Fruit fly (Drosophila melanogaster) ovary, adult (tissue): ENCODE results near the gene Tsp97E.

Experiments used
- CG17801 ChIP-seq: fragments of 200-800 bp; optimal IDR thresholded peaks from 2 replicates; lab custom pipeline; 2019; ENCODE audit warnings: missing biosample characterization, mild to moderate bottlenecking, missing genetic modification characterization, moderate library complexity; ENCODE audit not compliant: partially characterized antibody

The Tsp97E gene

DNA sequence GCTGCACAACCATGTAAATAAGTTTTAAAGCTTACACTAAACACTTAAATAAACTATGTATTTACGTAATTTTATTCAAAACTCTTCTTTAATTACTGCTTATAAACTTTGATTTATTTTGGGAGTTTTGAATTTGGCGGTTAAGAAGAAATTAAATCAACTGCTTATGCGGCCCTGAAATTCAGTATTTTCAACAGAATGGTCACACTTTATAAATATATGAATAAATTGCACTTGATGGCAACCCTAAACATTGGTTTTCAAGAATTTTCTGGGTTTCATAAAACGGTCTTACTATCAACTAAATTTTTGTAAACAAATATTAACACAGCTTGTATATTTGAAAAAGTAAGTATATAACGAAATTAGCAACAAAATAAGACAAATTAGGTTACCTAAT, 19.4 kb downstream of the Tsp97E start, which contains the start of gene CG14252:
Gene CG14252 (plus strand): TSS at position 302 of the 400 bp plus-strand sequence.
- no peak for TF ChIP-seq CG17801

DNA sequence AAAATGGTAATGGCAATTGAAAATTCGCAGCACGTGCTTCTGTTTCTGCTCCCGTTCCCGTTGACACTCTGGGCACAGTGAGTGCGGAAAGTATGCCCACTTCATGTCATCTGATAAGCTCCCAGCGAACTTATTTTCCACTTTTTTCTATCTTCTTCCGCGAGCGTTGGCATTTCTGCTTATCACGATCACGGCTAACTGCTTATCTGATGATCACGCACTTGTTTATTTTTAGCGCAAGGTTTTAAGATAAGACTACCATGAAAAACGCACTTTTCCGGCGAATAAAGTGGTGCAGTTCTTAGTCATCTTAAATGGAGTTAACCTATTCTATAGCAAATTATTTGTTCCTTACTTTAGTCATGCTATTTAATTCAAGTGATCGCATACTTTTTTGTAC, 27.2 kb downstream of the Tsp97E start:
- TF ChIP-seq CG17801, result peak; percentile 1

DNA sequence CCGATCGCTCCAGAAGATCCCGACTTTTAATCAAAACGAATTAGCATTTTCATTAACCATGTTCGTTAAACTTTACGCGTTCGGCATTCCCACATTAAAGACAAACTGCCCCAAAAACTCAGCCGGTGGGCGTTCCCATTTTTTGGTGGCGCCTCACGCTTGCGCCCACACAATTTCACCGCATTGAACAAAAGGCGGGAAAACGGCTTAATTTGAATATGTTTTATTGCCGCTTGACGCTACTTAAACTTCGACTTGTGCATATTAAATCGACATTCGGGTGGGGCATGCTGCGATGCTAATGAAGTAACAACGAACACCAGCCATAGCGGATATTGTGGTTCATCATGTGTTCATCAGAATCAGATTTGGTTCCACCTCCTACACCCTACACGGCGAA, 28.1 kb downstream of the Tsp97E start:
- no peak for TF ChIP-seq CG17801

DNA sequence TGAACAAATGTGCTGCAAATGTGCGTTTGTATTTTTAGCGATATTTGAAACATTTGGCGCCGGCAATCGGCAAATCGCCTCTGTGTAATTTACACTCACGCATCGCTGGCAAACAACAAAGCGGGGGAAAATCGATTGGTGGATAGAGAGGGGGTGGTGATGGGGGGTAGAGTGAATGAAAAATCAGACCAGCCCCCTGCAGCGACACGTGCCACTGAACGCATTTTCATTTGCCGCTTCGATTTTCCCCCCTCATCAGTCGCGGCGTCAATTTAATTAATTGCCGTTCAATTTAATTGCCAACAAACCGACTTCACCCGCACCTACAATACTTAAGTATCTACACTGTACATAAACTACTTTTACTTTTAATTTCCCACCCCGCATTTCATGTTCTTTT, 29.2 kb downstream of the Tsp97E start:
- TF ChIP-seq CG17801, result no peak

DNA sequence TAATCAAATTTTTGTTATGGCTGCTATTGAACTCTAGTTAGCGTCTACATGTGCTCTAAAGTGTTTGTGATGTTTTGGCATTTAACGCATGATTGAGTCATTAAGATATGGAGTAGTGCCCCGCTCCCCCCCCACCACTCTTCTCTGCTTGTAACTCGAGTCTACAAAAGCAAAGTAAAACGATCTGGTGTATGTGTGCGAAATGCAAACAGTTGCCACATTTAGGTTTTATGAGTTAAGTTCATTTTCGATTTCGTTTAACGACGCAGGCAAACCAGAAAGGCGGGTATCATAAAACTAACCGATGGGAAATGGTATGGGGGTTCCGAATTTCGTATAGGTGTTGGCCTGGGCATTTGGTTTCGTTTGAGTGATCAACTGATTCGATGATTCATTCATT, 30.1 kb downstream of the Tsp97E start:
- TF ChIP-seq CG17801, result no peak

DNA sequence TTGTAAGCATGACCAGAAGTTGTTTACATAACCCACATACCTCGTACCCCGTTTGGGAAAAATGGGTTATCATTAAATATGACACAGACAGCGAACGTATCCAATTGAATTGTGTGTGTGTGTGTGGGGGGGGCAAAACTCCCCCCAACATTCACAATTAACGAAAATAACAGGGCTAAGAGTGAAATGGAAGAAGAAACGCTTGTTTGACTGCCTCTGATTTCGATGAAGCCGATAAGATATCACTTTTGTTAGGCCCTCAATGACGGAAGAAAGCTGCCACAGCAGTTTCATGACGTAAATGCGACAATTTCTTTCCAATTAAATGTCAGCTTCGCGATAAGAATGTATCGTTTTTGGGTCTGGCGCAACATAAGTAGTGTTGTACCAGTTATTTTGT, 30.7 kb downstream of the Tsp97E start:
- TF ChIP-seq CG17801, result no peak

DNA sequence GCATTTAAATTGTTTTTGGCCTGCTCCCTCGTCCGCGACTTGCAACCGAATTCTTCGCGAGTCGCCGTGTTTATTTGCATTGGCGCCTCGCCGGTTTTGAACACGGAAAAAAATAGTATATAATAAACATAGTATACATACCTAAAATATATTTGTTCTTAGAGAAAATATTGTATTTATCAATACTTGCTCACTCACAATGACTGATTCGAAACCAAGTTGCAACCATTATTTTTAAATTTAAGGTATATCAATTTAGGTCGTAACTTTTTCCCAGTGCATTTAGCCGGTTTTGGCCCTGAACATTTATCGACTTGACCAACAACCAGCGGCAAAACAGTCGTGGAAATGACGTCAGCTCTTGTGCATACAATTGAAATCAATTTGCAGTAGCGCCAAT, 36.2 kb downstream of the Tsp97E start:
- peak; percentile 48 for TF ChIP-seq CG17801

DNA sequence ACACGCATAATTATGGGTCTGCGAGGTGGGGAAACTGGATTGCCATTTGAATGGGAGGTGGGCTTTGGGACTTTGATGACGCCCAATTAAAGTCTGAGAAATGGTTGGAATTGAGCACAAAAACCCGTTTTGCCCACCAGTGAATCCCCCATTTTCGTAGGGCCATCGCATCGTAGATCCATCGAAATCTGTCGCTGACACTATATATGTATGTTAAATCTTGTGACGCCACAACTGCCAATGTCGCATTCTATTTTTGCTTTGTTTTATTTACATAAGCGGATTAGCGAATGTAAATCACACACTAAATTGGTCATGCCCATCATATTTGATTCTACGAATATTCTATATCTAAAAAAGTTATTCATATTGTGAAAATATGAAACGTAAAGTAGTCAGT, 38.1 kb downstream of the Tsp97E start:
- TF ChIP-seq CG17801, result no peak

DNA sequence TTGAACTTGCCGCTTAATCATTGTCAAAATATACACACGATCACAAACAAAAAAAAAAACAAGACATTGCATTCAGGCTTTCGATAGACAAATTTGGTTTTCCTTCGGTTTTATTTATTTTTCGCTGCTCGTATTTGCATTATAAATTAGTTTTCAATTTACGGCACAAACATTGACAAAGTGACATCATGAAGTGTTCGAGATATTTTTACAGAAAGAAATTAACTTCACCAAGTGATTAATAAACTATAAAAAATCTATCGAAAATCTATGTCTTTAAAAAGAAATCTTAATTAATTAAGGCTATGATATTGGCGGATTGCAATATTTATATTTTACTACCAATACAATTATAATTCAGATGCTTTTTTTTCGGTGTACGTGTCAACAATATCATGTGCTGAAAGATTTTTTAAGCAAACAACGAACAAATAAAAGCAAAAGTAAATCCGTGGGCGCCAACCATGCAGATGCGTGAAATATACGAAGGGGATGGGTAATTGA, 40.7 kb downstream of the Tsp97E start:
- no peak for TF ChIP-seq CG17801

DNA sequence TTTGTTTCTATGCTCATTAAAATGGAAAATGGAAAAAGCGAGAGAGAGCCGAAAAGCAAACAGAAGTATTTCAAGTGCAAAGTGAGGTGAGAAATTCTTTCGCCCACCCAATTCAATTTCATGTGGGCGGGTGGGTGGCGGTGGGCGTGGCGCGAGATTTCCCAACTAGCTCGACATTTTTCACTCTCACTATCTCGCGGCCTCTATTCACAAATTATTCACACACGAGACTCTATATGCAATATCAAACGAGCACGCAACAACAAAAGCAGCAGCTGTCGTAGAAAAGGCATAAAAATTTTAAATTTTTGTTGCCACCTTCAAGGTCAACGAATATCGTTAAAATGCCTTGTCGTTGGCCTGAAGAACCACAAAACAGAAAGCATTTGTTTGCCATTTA, 45.8 kb downstream of the Tsp97E start:
- no peak for TF ChIP-seq CG17801

DNA sequence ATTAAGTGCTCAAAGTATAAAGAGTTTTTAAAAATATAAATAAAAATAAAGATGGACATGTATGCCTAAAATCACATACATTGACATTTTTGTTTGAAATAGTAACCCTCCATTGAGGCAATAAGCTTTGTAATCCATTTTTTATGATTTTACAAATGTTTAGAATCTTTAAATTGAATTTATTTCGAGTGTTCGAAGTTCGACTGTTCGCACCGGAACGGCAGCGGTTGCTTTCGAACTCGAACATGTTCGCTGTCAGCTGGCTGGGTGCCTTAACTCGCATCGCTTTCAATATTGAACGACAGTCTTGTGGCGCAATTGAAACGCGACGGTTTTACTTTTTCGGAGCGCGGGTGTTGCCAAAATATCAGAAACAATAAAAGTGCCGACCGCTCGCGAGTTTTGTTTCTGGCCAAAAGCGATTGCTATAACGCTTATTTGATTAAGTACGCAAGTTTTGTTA, 49.1 kb downstream of the Tsp97E start, which contains the start of gene CG46339:
Gene CG46339 (plus strand): TSS at position 299 of the 463 bp plus-strand sequence.
- TF ChIP-seq CG17801, result peak; percentile 65

DNA sequence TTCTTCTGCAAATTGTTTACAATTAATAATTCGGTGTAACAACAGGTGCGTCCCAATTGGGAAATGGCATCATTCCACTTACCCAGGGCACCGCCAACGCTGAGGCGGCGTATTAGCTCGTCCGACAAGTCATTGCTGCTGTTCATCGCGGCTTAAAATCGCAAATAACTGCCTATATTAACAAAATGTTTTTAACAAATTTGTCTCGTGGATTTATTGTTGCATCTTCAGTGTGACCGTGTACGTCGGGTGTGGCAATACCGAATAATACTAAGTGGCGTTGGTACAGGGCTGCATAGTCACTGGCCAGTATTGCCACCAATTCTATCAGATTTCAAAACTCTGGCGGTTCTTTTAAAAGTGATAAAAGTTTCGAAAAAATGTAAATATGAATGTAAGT, 52.0 kb downstream of the Tsp97E start, which contains the start of gene Ets97D:
Gene Ets97D (minus strand): TSS at position 272 of the 400 bp plus-strand sequence.
- TF ChIP-seq CG17801, result no peak
